Worm (Caenorhabditis elegans) whole organism, young adult: Measurements from ENCODE around the gene ZK250.13.
"Not testable (repeated sequence)": the region's sequence is repeated elsewhere in the genome, so short reads cannot be mapped to it uniquely, and the experiment has no call there.

Experiments used
- B0035.1 ChIP-seq: sonication (generic microtip); optimal IDR thresholded peaks from 2 replicates; lab custom pipeline; 2016; ENCODE audit warnings: missing genetic modification characterization, mild to moderate bottlenecking, missing compliant biosample characterization, missing genotype, missing genetic modification reagents
- F55B11.4 ChIP-seq: sonication (generic microtip); optimal IDR thresholded peaks from 2 replicates; lab custom pipeline; 2016; ENCODE audit warnings: missing compliant biosample characterization, missing genetic modification characterization, borderline replicate concordance; ENCODE audit not compliant: insufficient read depth
- K12H6.12 ChIP-seq: fragments of 200-800 bp; sonication (Bioruptor generic); optimal IDR thresholded peaks from 2 replicates; lab custom pipeline; 2018; ENCODE audit warnings: mild to moderate bottlenecking, missing genetic modification characterization, missing compliant biosample characterization
- T07F8.4 ChIP-seq: sonication (generic microtip); optimal IDR thresholded peaks from 2 replicates; lab custom pipeline; 2016; ENCODE audit warnings: mild to moderate bottlenecking, missing genetic modification characterization, moderate library complexity, missing compliant biosample characterization
- athp-1 ChIP-seq: sonication (generic microtip); optimal IDR thresholded peaks from 2 replicates; lab custom pipeline; 2017; ENCODE audit warnings: mild to moderate bottlenecking, missing genetic modification characterization, missing compliant biosample characterization
- ccch-3 ChIP-seq: fragments of 200-800 bp; sonication (Bioruptor generic); optimal IDR thresholded peaks from 2 replicates; lab custom pipeline; 2018; ENCODE audit warnings: mild to moderate bottlenecking, missing genetic modification characterization, missing compliant biosample characterization
- cebp-1 ChIP-seq, 2 experiments: fragments of 200-800 bp in 1 of 2; sonication (Bioruptor generic) in 1 of 2; sonication (generic microtip) in 1 of 2; IDR thresholded peaks in 1 of 2; optimal IDR thresholded peaks in 1 of 2; 2 replicates each; pipeline versions ENCODE4 v1.3.6 to Lab custom; 2017 to 2022; ENCODE audit warnings: missing compliant biosample characterization in 2 of 2, missing genetic modification characterization in 2 of 2, mild to moderate bottlenecking in 1 of 2, missing genetic modification reagents in 1 of 2, moderate library complexity in 1 of 2
- chd-7 ChIP-seq: sonication (generic microtip); optimal IDR thresholded peaks from 2 replicates; lab custom pipeline; 2016; ENCODE audit warnings: mild to moderate bottlenecking, missing genetic modification characterization, moderate library complexity, missing compliant biosample characterization
- dox-1 ChIP-seq: fragments of 200-800 bp; sonication (Bioruptor generic); IDR thresholded peaks from 2 replicates; pipeline ENCODE4 v1.3.6; 2022; ENCODE audit warnings: missing genetic modification reagents, missing genetic modification characterization, missing compliant biosample characterization
- efl-1 ChIP-seq: fragments of 150-350 bp; optimal IDR thresholded peaks from 2 replicates; lab custom pipeline; 2014; ENCODE audit warnings: missing biosample characterization, missing genetic modification reagents, missing genetic modification characterization
- egl-44 ChIP-seq: fragments of 200-800 bp; sonication (Bioruptor generic); IDR thresholded peaks from 2 replicates; pipeline ENCODE4 v1.3.6; 2022; ENCODE audit warnings: missing genetic modification reagents, missing genetic modification characterization, missing compliant biosample characterization
- gei-17 ChIP-seq: fragments of 200-800 bp; sonication (Bioruptor generic); optimal IDR thresholded peaks from 2 replicates; lab custom pipeline; 2018; ENCODE audit warnings: mild to moderate bottlenecking, missing genetic modification characterization, missing compliant biosample characterization
- hlh-12 ChIP-seq: sonication (generic microtip); optimal IDR thresholded peaks from 2 replicates; lab custom pipeline; 2016; ENCODE audit warnings: missing genetic modification characterization, missing compliant biosample characterization
- lin-54 ChIP-seq: fragments of 200-800 bp; sonication (Bioruptor generic); optimal IDR thresholded peaks from 2 replicates; lab custom pipeline; 2018; ENCODE audit warnings: mild to moderate bottlenecking, missing genetic modification characterization, missing compliant biosample characterization
- lsl-1 ChIP-seq: fragments of 200-800 bp; sonication (Bioruptor generic); optimal IDR thresholded peaks from 2 replicates; lab custom pipeline; 2018; ENCODE audit warnings: mild to moderate bottlenecking, missing genetic modification characterization, moderate library complexity, missing compliant biosample characterization
- mcd-1 ChIP-seq: fragments of 200-800 bp; sonication (Bioruptor generic); IDR thresholded peaks from 2 replicates; pipeline ENCODE4 v1.3.6; 2022; ENCODE audit warnings: missing genetic modification reagents, missing genetic modification characterization, missing compliant biosample characterization
- nhr-120 ChIP-seq: fragments of 200-800 bp; sonication (Bioruptor generic); IDR thresholded peaks from 2 replicates; pipeline ENCODE4 v1.3.6; 2022; ENCODE audit warnings: missing genetic modification characterization, missing compliant biosample characterization
- rcor-1 ChIP-seq: fragments of 200-800 bp; sonication (Bioruptor generic); IDR thresholded peaks from 2 replicates; pipeline ENCODE4 v1.3.6; 2022; ENCODE audit warnings: missing genetic modification reagents, missing genetic modification characterization, missing compliant biosample characterization
- rpc-1 ChIP-seq, 2 experiments: fragments of 150-350 bp in 1 of 2; sonication (generic microtip) in 1 of 2; optimal IDR thresholded peaks; 2 replicates each; lab custom pipeline; 2014 to 2018; ENCODE audit warnings: missing biosample characterization in 1 of 2, missing genetic modification characterization in 1 of 2, missing genetic modification reagents in 1 of 2, missing genotype in 1 of 2
- sdz-38 ChIP-seq: sonication (generic microtip); optimal IDR thresholded peaks from 2 replicates; lab custom pipeline; 2016; ENCODE audit warnings: missing genotype, missing genetic modification characterization, missing compliant biosample characterization
- sea-2 ChIP-seq: fragments of 200-800 bp; sonication (Bioruptor generic); IDR thresholded peaks from 2 replicates; pipeline ENCODE4 v1.3.6; 2022; ENCODE audit warnings: missing genetic modification characterization, missing compliant biosample characterization
- tlf-1 ChIP-seq: fragments of 200-800 bp; sonication (Bioruptor generic); optimal IDR thresholded peaks from 2 replicates; lab custom pipeline; 2018; ENCODE audit warnings: mild to moderate bottlenecking, missing genetic modification characterization, missing compliant biosample characterization
- unc-130 ChIP-seq: sonication (generic microtip); optimal IDR thresholded peaks from 2 replicates; lab custom pipeline; 2016; ENCODE audit warnings: missing genetic modification reagents, missing genetic modification characterization, missing compliant biosample characterization
- zim-3 ChIP-seq: sonication (generic microtip); optimal IDR thresholded peaks from 2 replicates; lab custom pipeline; 2017; ENCODE audit warnings: mild to moderate bottlenecking, missing genetic modification characterization, moderate library complexity, missing compliant biosample characterization
- ztf-22 ChIP-seq: fragments of 200-800 bp; sonication (Bioruptor generic); optimal IDR thresholded peaks from 2 replicates; lab custom pipeline; 2018; ENCODE audit warnings: mild to moderate bottlenecking, missing genetic modification characterization, moderate library complexity, missing compliant biosample characterization
- ztf-25 ChIP-seq: fragments of 200-800 bp; sonication (Bioruptor generic); IDR thresholded peaks from 2 replicates; pipeline ENCODE4 v1.3.6; 2022; ENCODE audit warnings: missing genetic modification reagents, missing genetic modification characterization, missing compliant biosample characterization

Gene ZK250.13

ce11 chrII:1949119-1949518, 9.6 kb upstream of the ZK250.13 start (continued):
- TF ChIP-seq cebp-1 (GFP tag; IDR thresholded peaks at IDR 0.05; lab: Robert Waterston, UW) = no peak
- TF ChIP-seq cebp-1 (tag; optimal IDR thresholded peaks at IDR 0.05; lab: Kevin White, UChicago) = no peak

ce11 chrII:1948393-1948792, 8.8 kb upstream of the ZK250.13 start, which contains the start of gene ZK250.2:
Gene ZK250.2 (plus strand): TSS chrII:1948693.
- not testable (repeated sequence) for TF ChIP-seq cebp-1 (GFP tag; IDR thresholded peaks at IDR 0.05; lab: Robert Waterston, UW); cebp-1 (tag; optimal IDR thresholded peaks at IDR 0.05; lab: Kevin White, UChicago); ztf-22 (GFP tag; lab: Kevin White, UChicago); lin-54

- no peak for TF ChIP-seq egl-44 (GFP tag; lab: Robert Waterston, UW)
- no peak for TF ChIP-seq B0035.1 (tag; lab: Kevin White, UChicago)
- TF ChIP-seq F55B11.4 (tag; lab: Kevin White, UChicago) = no peak
These were observed 6.9 kb upstream of the ZK250.13 start, which contains the start of gene math-48 for ce11 chrII:1946427-1946826. Gene math-48 (minus strand): TSS chrII:1946527.

- TF ChIP-seq rcor-1 (GFP tag; lab: Robert Waterston, UW) (no peak), lin-54 (no peak), athp-1 (tag; lab: Kevin White, UChicago) (no peak)
These were observed 5.5 kb upstream of the ZK250.13 start, which contains the start of gene ZK250.14 for ce11 chrII:1945093-1945492. Gene ZK250.14 (minus strand): TSS chrII:1945193.

- peak; percentile 19 for TF ChIP-seq efl-1 (GFP tag; lab: Kevin White, UChicago)
- TF ChIP-seq rcor-1 (GFP tag; lab: Robert Waterston, UW) = no peak
These were observed 11.0 kb downstream of the ZK250.13 start for ce11 chrII:1928578-1928977.

ce11 chrII:1926162-1926561, 13.4 kb downstream of the ZK250.13 start, which contains the start of gene F52C6.2:
Gene F52C6.2 (plus strand): TSS chrII:1926462.
- TF ChIP-seq sdz-38 (tag; lab: Kevin White, UChicago) = no peak
- TF ChIP-seq tlf-1 (GFP tag; lab: Kevin White, UChicago) = no peak
- no peak for TF ChIP-seq zim-3
- no peak for TF ChIP-seq nhr-120 (GFP tag; lab: Robert Waterston, UW)
- no peak for TF ChIP-seq unc-130 (GFP tag; lab: Kevin White, UChicago)
- TF ChIP-seq K12H6.12 = no peak
- TF ChIP-seq F55B11.4 (tag; lab: Kevin White, UChicago) = no peak
- TF ChIP-seq ccch-3 (GFP tag; lab: Kevin White, UChicago) = no peak
- no peak for TF ChIP-seq sea-2 (GFP tag; lab: Robert Waterston, UW)
- TF ChIP-seq gei-17 (GFP tag; lab: Kevin White, UChicago) = no peak
- no peak for TF ChIP-seq mcd-1
- no peak for TF ChIP-seq chd-7 (tag; lab: Kevin White, UChicago)
- no peak for TF ChIP-seq hlh-12 (tag; lab: Kevin White, UChicago)
- no peak for TF ChIP-seq dox-1 (GFP tag; lab: Robert Waterston, UW)
- no peak for TF ChIP-seq ztf-25
- TF ChIP-seq ztf-22 (GFP tag; lab: Kevin White, UChicago) = no peak
- TF ChIP-seq T07F8.4 (tag; lab: Kevin White, UChicago) = no peak

ce11 chrII:1924459-1924858, 15.1 kb downstream of the ZK250.13 start, which contains the start of gene F52C6.3:
Gene F52C6.3 (plus strand): TSS chrII:1924759.
- no peak for TF ChIP-seq rpc-1 (optimal IDR thresholded peaks at IDR 0.05; lab: Kevin White, UChicago)
- no peak for TF ChIP-seq rpc-1 (tag; optimal IDR thresholded peaks at IDR 0.05; lab: Kevin White, UChicago)
- peak; percentile 51 for TF ChIP-seq lsl-1
